Fruit fly (Drosophila melanogaster): ENCODE results near the gene Raf.

Gene Raf

dm6 chrX:2307564-2307963, 12.3 kb downstream of the Raf start (continued):
- TF ChIP-seq z (GFP tag; IDR thresholded peaks at IDR 0.05) (0 out of 3 replicates have a peak, but pooled peaks have one; percentile 16), HmgZ (tag; optimal IDR thresholded peaks at IDR 0.05) (no peak), Dek (tag; optimal IDR thresholded peaks at IDR 0.05) (no peak), CG17361 (GFP tag; IDR thresholded peaks at IDR 0.05) (no peak), CG6791 (GFP tag; IDR thresholded peaks at IDR 0.05; ENCODE audit: partially characterized antibody) (no peak), Abd-B (GFP tag; optimal IDR thresholded peaks at IDR 0.05) (no peak), unpg (GFP tag; optimal IDR thresholded peaks at IDR 0.05) (no peak), MESR4 (GFP tag; optimal IDR thresholded peaks at IDR 0.05) (no peak), rib (GFP tag; IDR thresholded peaks at IDR 0.05) (no peak), NC2β (GFP tag; optimal IDR thresholded peaks at IDR 0.05) (no peak), Meics (GFP tag; optimal IDR thresholded peaks at IDR 0.05) (no peak), ara (GFP tag; IDR thresholded peaks at IDR 0.05) (no peak), ash1 (GFP tag; optimal IDR thresholded peaks at IDR 0.05) (no peak), CG7928 (GFP tag; optimal IDR thresholded peaks at IDR 0.05) (no peak), CG32532 (GFP tag; IDR thresholded peaks at IDR 0.05) (no peak), pzg (GFP tag; optimal IDR thresholded peaks at IDR 0.05) (no peak), amos (GFP tag; IDR thresholded peaks at IDR 0.05; ENCODE audit: partially characterized antibody) (no peak), HLH3B (GFP tag; IDR thresholded peaks at IDR 0.05) (no peak), jigr1 (GFP tag; IDR thresholded peaks at IDR 0.05) (no peak), CG12744 (GFP tag; optimal IDR thresholded peaks at IDR 0.05) (no peak), CG9727 (GFP tag; optimal IDR thresholded peaks at IDR 0.05) (no peak), CG9932 (GFP tag; IDR thresholded peaks at IDR 0.05) (no peak), CG1832 (GFP tag; optimal IDR thresholded peaks at IDR 0.05) (peak; percentile 85), lbe (GFP tag; optimal IDR thresholded peaks at IDR 0.05) (no peak), tll (GFP tag; optimal IDR thresholded peaks at IDR 0.05) (no peak), CG4730 (GFP tag; IDR thresholded peaks at IDR 0.05) (no peak), row (GFP tag; IDR thresholded peaks at IDR 0.05) (peak; percentile 43; the same call in 1 of the 3 replicates), chinmo (GFP tag; IDR thresholded peaks at IDR 0.05; ENCODE audit: partially characterized antibody) (0 out of 4 replicates have a peak, but pooled peaks have one; percentile 22), Stat92E (GFP tag; optimal IDR thresholded peaks at IDR 0.05) (no peak), CG9876 (GFP tag; optimal IDR thresholded peaks at IDR 0.05) (no peak), nerfin-1 (tag; optimal IDR thresholded peaks at IDR 0.05) (no peak), CG3163 (GFP tag; optimal IDR thresholded peaks at IDR 0.05) (no peak), CG31224 (GFP tag; IDR thresholded peaks at IDR 0.05) (no peak), CG2129 (GFP tag; IDR thresholded peaks at IDR 0.05; ENCODE audit: partially characterized antibody) (no peak), Dbx (GFP tag; IDR thresholded peaks at IDR 0.05) (no peak), wek (GFP tag; optimal IDR thresholded peaks at IDR 0.05) (no peak), CG1529 (GFP tag; optimal IDR thresholded peaks at IDR 0.05) (no peak), org-1 (GFP tag; optimal IDR thresholded peaks at IDR 0.05) (no peak), h (optimal IDR thresholded peaks at IDR 0.05) (no peak), abd-A (tag; optimal IDR thresholded peaks at IDR 0.05) (peak; percentile 61), CG4360 (GFP tag; IDR thresholded peaks at IDR 0.05) (no peak), gt (GFP tag; IDR thresholded peaks at IDR 0.05) (no peak), mam (GFP tag; optimal IDR thresholded peaks at IDR 0.05) (no peak), kni (GFP tag; optimal IDR thresholded peaks at IDR 0.05) (peak; percentile 39), NFAT (GFP tag; IDR thresholded peaks at IDR 0.05) (no peak), CG12942 (GFP tag; optimal IDR thresholded peaks at IDR 0.05) (no peak), crp (GFP tag; optimal IDR thresholded peaks at IDR 0.05) (no peak), nom (GFP tag; optimal IDR thresholded peaks at IDR 0.05) (peak; percentile 3), yki (optimal IDR thresholded peaks at IDR 0.05) (no peak), Ravus (GFP tag; IDR thresholded peaks at IDR 0.05) (no peak), CG14860 (GFP tag; IDR thresholded peaks at IDR 0.05; ENCODE audit: partially characterized antibody) (no peak)
